Worm (Caenorhabditis elegans) whole organism, mixed stage, embryonic: ENCODE measurements around the gene lin-5.

Experiments used
- M03D4.4 ChIP-seq: sonication (generic microtip); optimal IDR thresholded peaks from 2 replicates; lab custom pipeline; 2017; ENCODE audit warnings: mild to moderate bottlenecking, missing genetic modification characterization, missing compliant biosample characterization
- bed-3 ChIP-seq: fragments of 200-800 bp; sonication (Bioruptor generic); optimal IDR thresholded peaks from 3 replicates; lab custom pipeline; 2018; ENCODE audit warnings: mild to moderate bottlenecking, missing genetic modification characterization, moderate library complexity, missing compliant biosample characterization
- blmp-1 ChIP-seq: fragments of 150-350 bp; optimal IDR thresholded peaks from 2 replicates; lab custom pipeline; 2014; ENCODE audit warnings: missing biosample characterization, missing genetic modification characterization
- ceh-39 ChIP-seq: fragments of 150-350 bp; optimal IDR thresholded peaks from 2 replicates; lab custom pipeline; 2014; ENCODE audit warnings: missing biosample characterization, missing genetic modification characterization
- ceh-43 ChIP-seq: fragments of 200-800 bp; sonication (Bioruptor generic); optimal IDR thresholded peaks from 2 replicates; lab custom pipeline; 2018; ENCODE audit warnings: mild to moderate bottlenecking, missing genetic modification characterization, moderate library complexity, missing compliant biosample characterization
- ceh-83 ChIP-seq: fragments of 200-800 bp; sonication (Bioruptor generic); optimal IDR thresholded peaks from 2 replicates; lab custom pipeline; 2018; ENCODE audit warnings: mild to moderate bottlenecking, missing genetic modification characterization, missing compliant biosample characterization
- cnd-1 ChIP-seq: fragments of 200-800 bp; sonication (Bioruptor generic); optimal IDR thresholded peaks from 2 replicates; lab custom pipeline; 2018; ENCODE audit warnings: mild to moderate bottlenecking, missing genetic modification characterization, missing compliant biosample characterization
- drap-1 ChIP-seq: fragments of 200-800 bp; sonication (Bioruptor generic); optimal IDR thresholded peaks from 3 replicates; lab custom pipeline; 2018; ENCODE audit warnings: mild to moderate bottlenecking, missing genetic modification characterization, missing compliant biosample characterization
- elt-1 ChIP-seq: sonication (generic microtip); optimal IDR thresholded peaks from 2 replicates; lab custom pipeline; 2017; ENCODE audit warnings: missing genetic modification characterization, mild to moderate bottlenecking, missing compliant biosample characterization, antibody characterized with exemption, moderate library complexity, borderline replicate concordance; ENCODE audit not compliant: insufficient read depth
- flh-1 ChIP-seq: fragments of 200-800 bp; sonication (Bioruptor generic); optimal IDR thresholded peaks from 2 replicates; lab custom pipeline; 2018; ENCODE audit warnings: mild to moderate bottlenecking, missing genetic modification characterization, moderate library complexity, missing compliant biosample characterization
- ham-2 ChIP-seq: fragments of 200-800 bp; sonication (Bioruptor generic); optimal IDR thresholded peaks from 2 replicates; lab custom pipeline; 2018; ENCODE audit warnings: mild to moderate bottlenecking, missing genetic modification characterization, missing compliant biosample characterization
- hlh-1 ChIP-seq: fragments of 150-350 bp; optimal IDR thresholded peaks from 2 replicates; lab custom pipeline; 2014; ENCODE audit warnings: missing biosample characterization, missing genetic modification reagents, missing genetic modification characterization
- lin-13 ChIP-seq: fragments of 150-350 bp; optimal IDR thresholded peaks from 2 replicates; lab custom pipeline; 2014; ENCODE audit warnings: missing biosample characterization, missing genetic modification characterization
- lin-32 ChIP-seq: fragments of 200-800 bp; sonication (Bioruptor generic); optimal IDR thresholded peaks from 2 replicates; lab custom pipeline; 2018; ENCODE audit warnings: mild to moderate bottlenecking, missing genetic modification characterization, missing compliant biosample characterization
- lsy-2 ChIP-seq: fragments of 150-350 bp; optimal IDR thresholded peaks from 2 replicates; lab custom pipeline; 2014; ENCODE audit warnings: missing biosample characterization, missing genetic modification characterization
- mep-1 ChIP-seq: fragments of 150-350 bp; optimal IDR thresholded peaks from 2 replicates; lab custom pipeline; 2017; ENCODE audit warnings: missing biosample characterization, missing genetic modification reagents, missing genetic modification characterization, inconsistent platforms
- mls-2 ChIP-seq: sonication (generic microtip); optimal IDR thresholded peaks from 2 replicates; lab custom pipeline; 2016; ENCODE audit warnings: mild to moderate bottlenecking, missing genetic modification characterization, moderate library complexity, missing compliant biosample characterization
- nhr-2 ChIP-seq: fragments of 150-350 bp; optimal IDR thresholded peaks from 2 replicates; lab custom pipeline; 2014; ENCODE audit warnings: missing biosample characterization, missing genetic modification characterization
- nhr-237 ChIP-seq: fragments of 150-350 bp; optimal IDR thresholded peaks from 2 replicates; lab custom pipeline; 2014; ENCODE audit warnings: missing biosample characterization, missing genetic modification characterization
- nhr-28 ChIP-seq: fragments of 150-350 bp; optimal IDR thresholded peaks from 2 replicates; lab custom pipeline; 2014; ENCODE audit warnings: missing biosample characterization, missing genetic modification characterization
- nhr-76 ChIP-seq: sonication (generic microtip); optimal IDR thresholded peaks from 2 replicates; lab custom pipeline; 2017; ENCODE audit warnings: missing biosample characterization, missing genetic modification characterization
- pha-4 ChIP-seq: fragments of 150-350 bp; optimal IDR thresholded peaks from 2 replicates; lab custom pipeline; 2018; ENCODE audit warnings: missing biosample characterization, missing genetic modification reagents, missing genetic modification characterization
- sem-2 ChIP-seq: fragments of 200-800 bp; sonication (Bioruptor generic); optimal IDR thresholded peaks from 2 replicates; lab custom pipeline; 2018; ENCODE audit warnings: mild to moderate bottlenecking, missing genetic modification characterization, missing compliant biosample characterization
- snpc-4 ChIP-seq: fragments of 150-350 bp; optimal IDR thresholded peaks from 2 replicates; lab custom pipeline; 2014; ENCODE audit warnings: missing biosample characterization, missing genetic modification characterization
- sptf-1 ChIP-seq: sonication (generic microtip); optimal IDR thresholded peaks from 2 replicates; lab custom pipeline; 2017; ENCODE audit warnings: mild to moderate bottlenecking, missing genetic modification characterization, moderate library complexity, missing compliant biosample characterization
- tbx-8 ChIP-seq: fragments of 200-800 bp; sonication (Bioruptor generic); optimal IDR thresholded peaks from 2 replicates; lab custom pipeline; 2018; ENCODE audit warnings: mild to moderate bottlenecking, missing genetic modification characterization, moderate library complexity, missing compliant biosample characterization
- unc-39 ChIP-seq: fragments of 150-350 bp; optimal IDR thresholded peaks from 2 replicates; lab custom pipeline; 2014; ENCODE audit warnings: missing biosample characterization, missing genetic modification characterization
- zip-8 ChIP-seq: fragments of 150-350 bp; optimal IDR thresholded peaks from 2 replicates; lab custom pipeline; 2014; ENCODE audit warnings: missing biosample characterization, missing genetic modification characterization
- ztf-11 ChIP-seq: fragments of 150-350 bp; optimal IDR thresholded peaks from 2 replicates; lab custom pipeline; 2014; ENCODE audit warnings: missing biosample characterization, missing genetic modification characterization

Gene lin-5

DNA sequence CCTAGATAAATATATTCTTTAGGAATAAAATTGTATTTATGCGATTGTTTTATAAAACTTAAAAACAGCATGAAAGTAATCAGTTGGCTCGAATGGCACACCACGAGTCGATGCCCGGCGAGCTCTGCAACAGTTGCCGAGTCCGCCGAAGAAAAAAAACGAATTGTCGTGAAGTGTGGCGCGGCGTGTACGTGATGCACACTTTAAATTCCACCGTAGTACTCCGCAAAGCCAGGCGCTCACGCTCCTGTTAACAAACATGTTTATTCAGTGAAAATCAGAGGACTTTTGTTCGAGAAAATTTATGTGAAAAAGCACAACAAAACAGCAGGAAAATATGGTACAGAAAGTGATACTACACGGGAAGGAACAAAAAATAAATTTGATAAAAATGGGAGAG, 10.3 kb downstream of the lin-5 start:
- no peak for TF ChIP-seq drap-1 (GFP tag; lab: Kevin White, UChicago)
- TF ChIP-seq ztf-11: no peak
- no peak for TF ChIP-seq elt-1 (tag; lab: Kevin White, UChicago)
- no peak for TF ChIP-seq tbx-8 (GFP tag; lab: Kevin White, UChicago)
- TF ChIP-seq pha-4 (tag; lab: Kevin White, UChicago): no peak
- no peak for TF ChIP-seq nhr-28
- TF ChIP-seq snpc-4 (tag; lab: Kevin White, UChicago): no peak
- TF ChIP-seq ceh-39 (tag; lab: Kevin White, UChicago): no peak
- TF ChIP-seq ceh-43 (GFP tag; lab: Kevin White, UChicago): no peak
- no peak for TF ChIP-seq mls-2 (tag; lab: Kevin White, UChicago)
- TF ChIP-seq zip-8 (tag; lab: Kevin White, UChicago): no peak
- TF ChIP-seq hlh-1 (tag; lab: Kevin White, UChicago): peak; percentile 54
- peak; percentile 93 for TF ChIP-seq lsy-2
- no peak for TF ChIP-seq nhr-2 (tag; lab: Kevin White, UChicago)
- TF ChIP-seq sem-2 (GFP tag; lab: Kevin White, UChicago): no peak
- no peak for TF ChIP-seq bed-3 (GFP tag; lab: Kevin White, UChicago)
- no peak for TF ChIP-seq ham-2 (GFP tag; lab: Kevin White, UChicago)
- no peak for TF ChIP-seq lin-32 (GFP tag; lab: Kevin White, UChicago)
- no peak for TF ChIP-seq nhr-237 (tag; lab: Kevin White, UChicago)
- peak; percentile 10 for TF ChIP-seq mep-1 (tag; lab: Kevin White, UChicago)
- no peak for TF ChIP-seq nhr-76 (tag; lab: Kevin White, UChicago)

DNA sequence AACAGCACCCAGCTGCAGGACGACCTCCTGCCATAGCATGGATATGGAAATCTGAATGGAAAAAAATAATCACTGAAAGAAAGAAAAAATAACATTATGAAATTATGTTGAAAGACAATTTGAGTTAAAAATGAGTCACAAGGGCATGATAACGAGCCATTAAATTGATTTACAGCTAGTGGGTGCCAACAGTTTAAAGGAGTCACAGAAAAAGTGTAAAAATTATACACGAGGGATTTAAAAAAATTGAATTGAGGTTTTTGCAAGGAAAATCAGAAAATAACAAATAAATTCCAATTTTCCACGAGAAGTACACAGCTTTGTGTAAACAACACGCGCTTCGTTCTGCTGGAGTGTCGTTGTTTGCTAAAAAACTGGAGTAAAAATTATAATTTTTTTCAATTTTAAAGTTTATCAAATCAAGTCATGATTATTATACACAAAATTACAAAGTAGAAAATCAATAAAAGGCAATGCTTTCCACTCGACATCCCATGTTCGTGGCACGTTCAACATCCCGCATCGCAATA, 13.5 kb downstream of the lin-5 start, which contains the start of gene T01H3.3:
TSS of gene T01H3.3 (minus strand) at position 51 of the 530 bp plus-strand sequence.
- TF ChIP-seq mls-2 (tag; lab: Kevin White, UChicago) (no peak), M03D4.4 (tag; lab: Kevin White, UChicago) (no peak), nhr-2 (tag; lab: Kevin White, UChicago) (no peak), lsy-2 (peak; percentile 42), nhr-237 (tag; lab: Kevin White, UChicago) (no peak), hlh-1 (tag; lab: Kevin White, UChicago) (no peak)

DNA sequence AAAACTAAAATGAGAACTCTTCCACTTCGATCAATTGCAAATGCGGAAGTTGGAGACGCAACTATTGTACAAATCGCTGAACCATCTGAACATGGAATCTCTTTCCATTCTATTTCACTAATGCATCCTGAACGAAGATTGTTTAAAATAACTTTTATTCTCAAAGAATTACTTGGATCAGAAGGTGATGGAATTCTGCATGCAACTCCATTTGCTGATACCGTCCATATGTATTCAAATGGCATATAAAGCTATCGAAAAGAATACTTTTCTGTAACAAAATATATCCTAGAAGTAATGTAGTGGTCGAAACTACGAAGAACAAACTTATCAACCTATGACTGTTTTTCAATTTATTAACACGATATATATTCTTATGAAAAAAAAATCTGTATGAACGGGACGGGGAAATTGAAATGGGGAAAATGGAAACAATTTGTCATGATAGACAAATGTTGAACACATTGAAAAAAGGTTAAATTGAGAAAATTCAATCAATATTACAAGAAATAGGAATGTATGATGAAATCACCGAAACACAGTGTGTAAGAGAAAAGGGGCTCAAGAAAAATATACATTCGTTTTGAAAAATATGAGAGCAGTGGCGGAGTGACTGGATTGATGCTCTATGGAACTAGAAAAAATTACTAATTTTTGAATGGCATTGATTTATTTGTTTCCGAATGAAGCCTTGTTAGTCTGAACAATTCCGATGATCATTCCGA, 17.5 kb downstream of the lin-5 start, which contains the start of gene T01H3.2:
TSS of gene T01H3.2 (minus strand) at position 251 of the 725 bp plus-strand sequence.
- TF ChIP-seq lsy-2 (no peak), elt-1 (tag; lab: Kevin White, UChicago) (no peak), ceh-83 (GFP tag; lab: Kevin White, UChicago) (no peak), nhr-28 (no peak), sptf-1 (tag; lab: Kevin White, UChicago) (no peak)
- TF ChIP-seq, all 35 proteins: peak for 0

DNA sequence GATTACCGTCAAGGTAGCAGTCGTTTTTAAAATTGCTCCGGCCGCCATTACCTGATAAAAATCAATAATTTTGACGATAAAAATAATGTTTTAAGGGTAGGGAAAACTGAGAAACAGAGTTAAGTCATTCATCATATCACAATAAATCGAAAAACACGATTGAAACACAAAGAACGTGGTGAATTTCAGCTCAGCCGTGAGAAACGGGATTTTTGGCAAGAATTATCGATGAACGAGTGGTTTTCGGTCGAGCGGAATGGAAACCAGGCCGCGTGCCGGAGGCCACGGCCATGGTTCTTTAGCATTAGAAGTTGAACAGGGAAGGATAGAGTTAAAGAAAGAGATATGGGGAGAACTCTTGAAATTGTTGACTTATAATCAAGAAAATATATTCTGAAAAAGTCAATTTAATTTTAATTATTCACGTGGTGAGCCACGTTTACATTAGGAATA, 18.9 kb downstream of the lin-5 start, which contains the start of the genes vha-4 and T01H3.5:
TSS of gene vha-4 (minus strand) at position 51 of the 453 bp plus-strand sequence.
TSS of gene T01H3.5 (plus strand) at position 351 of the 453 bp plus-strand sequence.
- TF ChIP-seq ceh-83 (GFP tag; lab: Kevin White, UChicago) (no peak), flh-1 (GFP tag; lab: Kevin White, UChicago) (no peak), M03D4.4 (tag; lab: Kevin White, UChicago) (no peak), lin-32 (GFP tag; lab: Kevin White, UChicago) (no peak), cnd-1 (tag; lab: Kevin White, UChicago) (no peak), unc-39 (tag; lab: Kevin White, UChicago) (no peak), pha-4 (tag; lab: Kevin White, UChicago) (no peak), lin-13 (tag; lab: Kevin White, UChicago) (no peak), blmp-1 (tag; lab: Kevin White, UChicago) (no peak), snpc-4 (tag; lab: Kevin White, UChicago) (no peak), sptf-1 (tag; lab: Kevin White, UChicago) (no peak)
